Worm (Caenorhabditis elegans) whole organism, late embryonic: ENCODE measurements around the gene jmjd-3.3.

Experiments used
- ceh-19 ChIP-seq: fragments of 200-800 bp; sonication (Bioruptor generic); optimal IDR thresholded peaks from 2 replicates; lab custom pipeline; 2018; ENCODE audit warnings: mild to moderate bottlenecking, missing genetic modification characterization, missing compliant biosample characterization
- elt-4 ChIP-seq: sonication (generic microtip); optimal IDR thresholded peaks from 2 replicates; lab custom pipeline; 2016; ENCODE audit warnings: missing genetic modification characterization, missing compliant biosample characterization
- hlh-13 ChIP-seq: fragments of 200-800 bp; sonication (Bioruptor generic); optimal IDR thresholded peaks from 2 replicates; lab custom pipeline; 2018; ENCODE audit warnings: mild to moderate bottlenecking, missing genetic modification characterization, missing compliant biosample characterization
- hlh-30 ChIP-seq: sonication (generic microtip); optimal IDR thresholded peaks from 2 replicates; lab custom pipeline; 2017; ENCODE audit warnings: antibody characterized with exemption, missing genetic modification characterization, missing compliant biosample characterization; ENCODE audit not compliant: insufficient read depth
- nhr-11 ChIP-seq: fragments of 150-350 bp; optimal IDR thresholded peaks from 2 replicates; lab custom pipeline; 2014; ENCODE audit warnings: missing biosample characterization, missing genetic modification characterization
- pha-4 ChIP-seq: fragments of 150-350 bp; optimal IDR thresholded peaks from 2 replicates; lab custom pipeline; 2018; ENCODE audit warnings: missing biosample characterization, missing genetic modification reagents, missing genetic modification characterization
- rnt-1 ChIP-seq: sonication (generic microtip); optimal IDR thresholded peaks from 2 replicates; lab custom pipeline; 2016; ENCODE audit warnings: missing genetic modification characterization, missing compliant biosample characterization
- tbx-2 ChIP-seq: sonication (generic microtip); optimal IDR thresholded peaks from 2 replicates; lab custom pipeline; 2016; ENCODE audit warnings: missing genetic modification characterization, missing compliant biosample characterization

DNA sequence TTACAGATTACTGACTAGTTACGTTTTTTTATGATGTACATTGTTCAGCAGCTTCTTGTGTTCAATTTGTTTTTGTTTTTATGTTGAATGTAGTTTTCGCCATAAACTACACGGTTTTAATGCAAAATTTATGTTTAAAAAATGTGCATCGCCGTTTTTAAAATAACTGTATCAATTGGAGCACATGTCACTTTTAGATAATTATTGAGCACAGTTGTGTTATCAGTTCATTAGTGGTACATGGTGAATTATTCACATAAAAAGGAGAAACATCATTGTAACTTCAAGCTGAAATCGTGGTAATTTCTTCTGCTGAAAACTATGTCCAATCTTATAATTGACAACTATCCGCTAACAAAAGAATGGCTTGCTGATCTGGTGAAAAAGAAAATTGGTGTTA, 23.9 kb upstream of the jmjd-3.3 start:
- TF ChIP-seq pha-4 (tag; lab: Kevin White, UChicago) (no peak), elt-4 (tag; lab: Kevin White, UChicago) (no peak), hlh-13 (GFP tag; lab: Kevin White, UChicago) (no peak), rnt-1 (tag; lab: Kevin White, UChicago) (no peak), nhr-11 (no peak), ceh-19 (GFP tag; lab: Kevin White, UChicago) (no peak), tbx-2 (tag; lab: Kevin White, UChicago) (no peak), hlh-30 (tag; lab: Kevin White, UChicago) (no peak)
